Worm (Caenorhabditis elegans) whole organism, late embryonic: ENCODE results near the gene srd-17.
A peak's percentile ranks its signal among the peaks of the same experiment; 100 is the strongest.

Source experiments
- C08G9.2 ChIP-seq: sonication (generic microtip); optimal IDR thresholded peaks from 2 replicates; lab custom pipeline; 2016; ENCODE audit warnings: mild to moderate bottlenecking, missing genetic modification characterization, moderate library complexity, missing compliant biosample characterization
- F13H6.1 ChIP-seq: sonication (generic microtip); optimal IDR thresholded peaks from 2 replicates; lab custom pipeline; 2016; ENCODE audit warnings: missing genetic modification characterization, missing compliant biosample characterization
- K02D7.2 ChIP-seq: sonication (generic microtip); optimal IDR thresholded peaks from 2 replicates; lab custom pipeline; 2017; ENCODE audit warnings: mild to moderate bottlenecking, missing genetic modification characterization, missing compliant biosample characterization
- K09A11.1 ChIP-seq: sonication (generic microtip); optimal IDR thresholded peaks from 2 replicates; lab custom pipeline; 2017; ENCODE audit warnings: antibody characterized with exemption, mild to moderate bottlenecking, missing genetic modification characterization, missing compliant biosample characterization; ENCODE audit not compliant: insufficient read depth
- T23F11.4 ChIP-seq: fragments of 200-800 bp; sonication (Bioruptor generic); optimal IDR thresholded peaks from 2 replicates; lab custom pipeline; 2018; ENCODE audit warnings: mild to moderate bottlenecking, missing genetic modification characterization, missing compliant biosample characterization
- Y22D7AL.16 ChIP-seq: sonication (generic microtip); optimal IDR thresholded peaks from 2 replicates; lab custom pipeline; 2016; ENCODE audit warnings: missing genetic modification characterization, missing compliant biosample characterization
- ahr-1 ChIP-seq: sonication (generic microtip); optimal IDR thresholded peaks from 2 replicates; lab custom pipeline; 2016; ENCODE audit warnings: missing genetic modification characterization, missing compliant biosample characterization
- ceh-14 ChIP-seq: sonication (generic microtip); optimal IDR thresholded peaks from 2 replicates; lab custom pipeline; 2016; ENCODE audit warnings: missing genotype, missing genetic modification characterization, missing compliant biosample characterization
- ceh-18 ChIP-seq: sonication (generic microtip); optimal IDR thresholded peaks from 2 replicates; lab custom pipeline; 2016; ENCODE audit warnings: missing genetic modification characterization, missing compliant biosample characterization
- ceh-19 ChIP-seq: fragments of 200-800 bp; sonication (Bioruptor generic); optimal IDR thresholded peaks from 2 replicates; lab custom pipeline; 2018; ENCODE audit warnings: mild to moderate bottlenecking, missing genetic modification characterization, missing compliant biosample characterization
- ceh-2 ChIP-seq: sonication (generic microtip); optimal IDR thresholded peaks from 2 replicates; lab custom pipeline; 2016; ENCODE audit warnings: missing genotype, missing genetic modification characterization, missing compliant biosample characterization
- ceh-30 ChIP-seq: fragments of 150-350 bp; optimal IDR thresholded peaks from 2 replicates; lab custom pipeline; 2014; ENCODE audit warnings: missing biosample characterization, missing genetic modification characterization
- ceh-31 ChIP-seq: sonication (generic microtip); optimal IDR thresholded peaks from 2 replicates; lab custom pipeline; 2016; ENCODE audit warnings: missing genetic modification characterization, missing compliant biosample characterization
- ceh-34 ChIP-seq: sonication (generic microtip); optimal IDR thresholded peaks from 2 replicates; lab custom pipeline; 2016; ENCODE audit warnings: mild to moderate bottlenecking, missing genetic modification characterization, missing compliant biosample characterization
- ceh-48 ChIP-seq: sonication (generic microtip); optimal IDR thresholded peaks from 2 replicates; lab custom pipeline; 2016; ENCODE audit warnings: missing genetic modification characterization, inconsistent platforms, missing compliant biosample characterization
- ceh-9 ChIP-seq: sonication (generic microtip); optimal IDR thresholded peaks from 2 replicates; lab custom pipeline; 2016; ENCODE audit warnings: mild to moderate bottlenecking, missing genetic modification characterization, inconsistent platforms, missing compliant biosample characterization
- che-1 ChIP-seq: sonication (generic microtip); optimal IDR thresholded peaks from 2 replicates; lab custom pipeline; 2016; ENCODE audit warnings: mild to moderate bottlenecking, missing genetic modification characterization, missing compliant biosample characterization
- dmd-4 ChIP-seq: sonication (generic microtip); optimal IDR thresholded peaks from 2 replicates; lab custom pipeline; 2016; ENCODE audit warnings: borderline replicate concordance, missing genetic modification characterization, missing compliant biosample characterization
- elt-2 ChIP-seq: sonication (generic microtip); optimal IDR thresholded peaks from 2 replicates; lab custom pipeline; 2016; ENCODE audit warnings: missing genetic modification reagents, missing genetic modification characterization, missing compliant biosample characterization
- elt-4 ChIP-seq: sonication (generic microtip); optimal IDR thresholded peaks from 2 replicates; lab custom pipeline; 2016; ENCODE audit warnings: missing genetic modification characterization, missing compliant biosample characterization
- ets-4 ChIP-seq: sonication (generic microtip); optimal IDR thresholded peaks from 2 replicates; lab custom pipeline; 2016; ENCODE audit warnings: missing genetic modification characterization, missing compliant biosample characterization
- eyg-1 ChIP-seq: sonication (generic microtip); optimal IDR thresholded peaks from 2 replicates; lab custom pipeline; 2016; ENCODE audit warnings: missing genotype, missing genetic modification characterization, missing compliant biosample characterization
- fax-1 ChIP-seq: sonication (generic microtip); optimal IDR thresholded peaks from 2 replicates; lab custom pipeline; 2016; ENCODE audit warnings: missing genotype, missing genetic modification characterization, missing compliant biosample characterization
- fkh-10 ChIP-seq: fragments of 150-350 bp; optimal IDR thresholded peaks from 2 replicates; lab custom pipeline; 2014; ENCODE audit warnings: missing biosample characterization, missing genetic modification reagents, missing genetic modification characterization
- hlh-30 ChIP-seq: sonication (generic microtip); optimal IDR thresholded peaks from 2 replicates; lab custom pipeline; 2017; ENCODE audit warnings: antibody characterized with exemption, missing genetic modification characterization, missing compliant biosample characterization; ENCODE audit not compliant: insufficient read depth
- hlh-8 ChIP-seq: sonication (generic microtip); optimal IDR thresholded peaks from 2 replicates; lab custom pipeline; 2016; ENCODE audit warnings: missing genotype, missing genetic modification characterization, missing compliant biosample characterization
- lim-6 ChIP-seq: sonication (generic microtip); optimal IDR thresholded peaks from 2 replicates; lab custom pipeline; 2016; ENCODE audit warnings: missing genetic modification characterization, missing compliant biosample characterization
- lin-11 ChIP-seq: fragments of 200-800 bp; sonication (Bioruptor generic); optimal IDR thresholded peaks from 2 replicates; lab custom pipeline; 2018; ENCODE audit warnings: mild to moderate bottlenecking, missing genetic modification characterization, missing compliant biosample characterization
- madf-2 ChIP-seq: sonication (generic microtip); optimal IDR thresholded peaks from 2 replicates; lab custom pipeline; 2017; ENCODE audit warnings: missing genetic modification characterization, missing compliant biosample characterization
- nfya-1 ChIP-seq: sonication (generic microtip); optimal IDR thresholded peaks from 2 replicates; lab custom pipeline; 2017; ENCODE audit warnings: missing genetic modification characterization, mild to moderate bottlenecking, missing compliant biosample characterization, antibody characterized with exemption, moderate library complexity
- nhr-232 ChIP-seq: sonication (generic microtip); optimal IDR thresholded peaks from 2 replicates; lab custom pipeline; 2016; ENCODE audit warnings: missing genetic modification characterization, missing compliant biosample characterization
- npax-4 ChIP-seq: sonication (generic microtip); optimal IDR thresholded peaks from 2 replicates; lab custom pipeline; 2016; ENCODE audit warnings: missing genetic modification characterization, missing compliant biosample characterization
- odd-2 ChIP-seq: sonication (generic microtip); optimal IDR thresholded peaks from 2 replicates; lab custom pipeline; 2017; ENCODE audit warnings: antibody characterized with exemption, mild to moderate bottlenecking, missing genetic modification characterization, missing compliant biosample characterization
- pat-9 ChIP-seq: fragments of 200-800 bp; sonication (Bioruptor generic); optimal IDR thresholded peaks from 2 replicates; lab custom pipeline; 2018; ENCODE audit warnings: mild to moderate bottlenecking, missing genetic modification characterization, moderate library complexity, missing compliant biosample characterization
- pha-2 ChIP-seq: sonication (generic microtip); optimal IDR thresholded peaks from 2 replicates; lab custom pipeline; 2017; ENCODE audit warnings: mild to moderate bottlenecking, missing genetic modification characterization, missing compliant biosample characterization
- pha-4 ChIP-seq: fragments of 150-350 bp; optimal IDR thresholded peaks from 2 replicates; lab custom pipeline; 2018; ENCODE audit warnings: missing biosample characterization, missing genetic modification reagents, missing genetic modification characterization
- pros-1 ChIP-seq: fragments of 150-350 bp; optimal IDR thresholded peaks from 2 replicates; lab custom pipeline; 2014; ENCODE audit warnings: missing biosample characterization, missing genetic modification reagents, missing genetic modification characterization
- ref-2 ChIP-seq: sonication (generic microtip); optimal IDR thresholded peaks from 2 replicates; lab custom pipeline; 2016; ENCODE audit warnings: missing genetic modification characterization, missing compliant biosample characterization
- rnt-1 ChIP-seq: sonication (generic microtip); optimal IDR thresholded peaks from 2 replicates; lab custom pipeline; 2016; ENCODE audit warnings: missing genetic modification characterization, missing compliant biosample characterization
- sdc-2 ChIP-seq: sonication (generic microtip); optimal IDR thresholded peaks from 2 replicates; lab custom pipeline; 2016; ENCODE audit warnings: missing genotype, missing genetic modification characterization, missing compliant biosample characterization
- sox-2 ChIP-seq: fragments of 200-800 bp; sonication (Bioruptor generic); IDR thresholded peaks from 2 replicates; pipeline ENCODE4 v1.3.6; 2022; ENCODE audit warnings: missing genetic modification reagents, missing genetic modification characterization, missing compliant biosample characterization
- sox-4 ChIP-seq: sonication (generic microtip); optimal IDR thresholded peaks from 2 replicates; lab custom pipeline; 2017; ENCODE audit warnings: mild to moderate bottlenecking, missing genetic modification characterization, inconsistent platforms, missing compliant biosample characterization
- unc-42 ChIP-seq: sonication (generic microtip); optimal IDR thresholded peaks from 2 replicates; lab custom pipeline; 2016; ENCODE audit warnings: missing genotype, missing genetic modification characterization, missing compliant biosample characterization
- unc-55 ChIP-seq: sonication (generic microtip); optimal IDR thresholded peaks from 2 replicates; lab custom pipeline; 2017; ENCODE audit warnings: missing biosample characterization, missing genetic modification reagents, missing genetic modification characterization

The srd-17 gene

DNA sequence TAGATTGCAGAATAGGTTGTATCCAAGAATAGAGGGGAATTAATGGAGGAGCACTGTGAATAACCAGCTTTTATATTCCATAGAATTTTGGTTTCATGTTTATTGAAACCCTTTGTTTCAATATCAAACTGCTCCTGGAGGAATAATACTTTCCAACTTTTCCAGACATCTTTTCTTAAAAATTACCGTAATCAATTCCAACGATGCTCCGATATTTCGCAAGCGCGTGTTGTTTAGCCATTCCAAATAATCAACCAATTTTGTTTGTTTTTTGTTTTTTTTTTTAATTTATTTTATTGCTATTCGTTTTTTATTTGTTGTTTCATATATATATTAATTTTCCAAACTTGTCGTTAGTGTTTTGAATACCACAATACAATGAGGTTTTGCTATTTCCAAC is 26.5 kb downstream of the srd-17 start, which contains the start of gene cutl-1:
Gene cutl-1, minus strand, starts transcription at position 83 of the 400 bp plus-strand sequence.
- TF ChIP-seq ref-2 (tag; lab: Kevin White, UChicago) (no peak), ceh-48 (no peak), sox-4 (tag; lab: Kevin White, UChicago) (no peak), ceh-30 (no peak), elt-2 (no peak), ahr-1 (tag; lab: Kevin White, UChicago) (no peak), unc-55 (GFP tag; lab: Kevin White, UChicago) (no peak), unc-42 (tag; lab: Kevin White, UChicago) (no peak), che-1 (tag; lab: Kevin White, UChicago) (no peak), ceh-34 (tag; lab: Kevin White, UChicago) (no peak)

- TF ChIP-seq hlh-30 (tag; lab: Kevin White, UChicago) (peak; percentile 40), ceh-2 (no peak), ref-2 (tag; lab: Kevin White, UChicago) (no peak), ahr-1 (tag; lab: Kevin White, UChicago) (no peak), lim-6 (tag; lab: Kevin White, UChicago) (no peak), elt-4 (tag; lab: Kevin White, UChicago) (no peak), rnt-1 (tag; lab: Kevin White, UChicago) (no peak), unc-55 (GFP tag; lab: Kevin White, UChicago) (peak; percentile 83), ceh-18 (peak; percentile 34)
These were observed 30.0 kb downstream of the srd-17 start for ce11 chrV:13402524-13402923.

- TF ChIP-seq unc-42 (tag; lab: Kevin White, UChicago) (peak; percentile 62), ahr-1 (tag; lab: Kevin White, UChicago) (no peak), ceh-31 (peak; percentile 12)
These were observed 30.8 kb downstream of the srd-17 start for ce11 chrV:13401669-13402068.

ce11 chrV:13396426-13396825 is 36.1 kb downstream of the srd-17 start:
- peak; percentile 60 for TF ChIP-seq ceh-19 (GFP tag; lab: Kevin White, UChicago)
- no peak for TF ChIP-seq ref-2 (tag; lab: Kevin White, UChicago)
- peak; percentile 42 for TF ChIP-seq nfya-1 (tag; lab: Kevin White, UChicago)
- TF ChIP-seq ets-4 (tag; lab: Kevin White, UChicago): no peak
- TF ChIP-seq pros-1: peak; percentile 61
- no peak for TF ChIP-seq pat-9 (tag; lab: Kevin White, UChicago)
- TF ChIP-seq elt-2: peak; percentile 7
- TF ChIP-seq che-1 (tag; lab: Kevin White, UChicago): peak; percentile 46
- TF ChIP-seq dmd-4 (tag; lab: Kevin White, UChicago): peak; percentile 62
- TF ChIP-seq hlh-30 (tag; lab: Kevin White, UChicago): peak; percentile 31
- TF ChIP-seq K09A11.1: no peak
- TF ChIP-seq Y22D7AL.16 (tag; lab: Kevin White, UChicago): no peak
- no peak for TF ChIP-seq odd-2 (tag; lab: Kevin White, UChicago)
- TF ChIP-seq madf-2 (tag; lab: Kevin White, UChicago): peak; percentile 2
- TF ChIP-seq unc-55 (GFP tag; lab: Kevin White, UChicago): peak; percentile 62
- no peak for TF ChIP-seq pha-4
- peak; percentile 13 for TF ChIP-seq eyg-1 (tag; lab: Kevin White, UChicago)
- TF ChIP-seq lim-6 (tag; lab: Kevin White, UChicago): no peak
- TF ChIP-seq ceh-34 (tag; lab: Kevin White, UChicago): peak; percentile 72
- TF ChIP-seq fkh-10 (GFP tag; lab: Kevin White, UChicago): no peak
- peak; percentile 51 for TF ChIP-seq T23F11.4 (GFP tag; lab: Kevin White, UChicago)
- peak; percentile 5 for TF ChIP-seq fax-1 (tag; lab: Kevin White, UChicago)
- no peak for TF ChIP-seq sox-2
- TF ChIP-seq rnt-1 (tag; lab: Kevin White, UChicago): peak; percentile 6
- TF ChIP-seq C08G9.2 (tag; lab: Kevin White, UChicago): peak; percentile 23
- no peak for TF ChIP-seq nhr-232 (tag; lab: Kevin White, UChicago)
- no peak for TF ChIP-seq K02D7.2 (tag; lab: Kevin White, UChicago)
- TF ChIP-seq ceh-14: peak; percentile 64
- TF ChIP-seq hlh-8 (tag; lab: Kevin White, UChicago): peak; percentile 34
- TF ChIP-seq npax-4 (tag; lab: Kevin White, UChicago): no peak
- no peak for TF ChIP-seq ceh-9 (tag; lab: Kevin White, UChicago)
- TF ChIP-seq ceh-2: peak; percentile 19
- no peak for TF ChIP-seq F13H6.1
- TF ChIP-seq lin-11 (tag; lab: Kevin White, UChicago): no peak
- no peak for TF ChIP-seq ceh-48
- TF ChIP-seq pha-2 (tag; lab: Kevin White, UChicago): no peak
- TF ChIP-seq sdc-2 (tag; lab: Kevin White, UChicago): peak; percentile 5
